Worm (Caenorhabditis elegans) whole organism, late embryonic: ENCODE data around the gene npr-40.

ENCODE experiments used
- C08G9.2 ChIP-seq: sonication (generic microtip); optimal IDR thresholded peaks from 2 replicates; lab custom pipeline; 2016; ENCODE audit warnings: mild to moderate bottlenecking, missing genetic modification characterization, moderate library complexity, missing compliant biosample characterization
- K02D7.2 ChIP-seq: sonication (generic microtip); optimal IDR thresholded peaks from 2 replicates; lab custom pipeline; 2017; ENCODE audit warnings: mild to moderate bottlenecking, missing genetic modification characterization, missing compliant biosample characterization
- K09A11.1 ChIP-seq: sonication (generic microtip); optimal IDR thresholded peaks from 2 replicates; lab custom pipeline; 2017; ENCODE audit warnings: antibody characterized with exemption, mild to moderate bottlenecking, missing genetic modification characterization, missing compliant biosample characterization; ENCODE audit not compliant: insufficient read depth
- ahr-1 ChIP-seq: sonication (generic microtip); optimal IDR thresholded peaks from 2 replicates; lab custom pipeline; 2016; ENCODE audit warnings: missing genetic modification characterization, missing compliant biosample characterization
- ceh-14 ChIP-seq: sonication (generic microtip); optimal IDR thresholded peaks from 2 replicates; lab custom pipeline; 2016; ENCODE audit warnings: missing genotype, missing genetic modification characterization, missing compliant biosample characterization
- ceh-18 ChIP-seq: sonication (generic microtip); optimal IDR thresholded peaks from 2 replicates; lab custom pipeline; 2016; ENCODE audit warnings: missing genetic modification characterization, missing compliant biosample characterization
- ceh-2 ChIP-seq: sonication (generic microtip); optimal IDR thresholded peaks from 2 replicates; lab custom pipeline; 2016; ENCODE audit warnings: missing genotype, missing genetic modification characterization, missing compliant biosample characterization
- ceh-22 ChIP-seq: sonication (generic microtip); optimal IDR thresholded peaks from 2 replicates; lab custom pipeline; 2017; ENCODE audit warnings: missing biosample characterization, missing genetic modification characterization
- ceh-24 ChIP-seq: sonication (generic microtip); optimal IDR thresholded peaks from 2 replicates; lab custom pipeline; 2016; ENCODE audit warnings: mild to moderate bottlenecking, missing genetic modification characterization, missing compliant biosample characterization
- ceh-34 ChIP-seq: sonication (generic microtip); optimal IDR thresholded peaks from 2 replicates; lab custom pipeline; 2016; ENCODE audit warnings: mild to moderate bottlenecking, missing genetic modification characterization, missing compliant biosample characterization
- ceh-45 ChIP-seq: fragments of 200-800 bp; sonication (Bioruptor generic); IDR thresholded peaks from 2 replicates; pipeline ENCODE4 v1.3.6; 2022; ENCODE audit warnings: missing genetic modification reagents, missing genetic modification characterization, missing compliant biosample characterization
- ceh-48 ChIP-seq: sonication (generic microtip); optimal IDR thresholded peaks from 2 replicates; lab custom pipeline; 2016; ENCODE audit warnings: missing genetic modification characterization, inconsistent platforms, missing compliant biosample characterization
- ceh-6 ChIP-seq: fragments of 200-800 bp; sonication (Bioruptor generic); optimal IDR thresholded peaks from 2 replicates; lab custom pipeline; 2018; ENCODE audit warnings: mild to moderate bottlenecking, missing genetic modification characterization, missing compliant biosample characterization
- che-1 ChIP-seq: sonication (generic microtip); optimal IDR thresholded peaks from 2 replicates; lab custom pipeline; 2016; ENCODE audit warnings: mild to moderate bottlenecking, missing genetic modification characterization, missing compliant biosample characterization
- dmd-4 ChIP-seq: sonication (generic microtip); optimal IDR thresholded peaks from 2 replicates; lab custom pipeline; 2016; ENCODE audit warnings: borderline replicate concordance, missing genetic modification characterization, missing compliant biosample characterization
- elt-2 ChIP-seq: sonication (generic microtip); optimal IDR thresholded peaks from 2 replicates; lab custom pipeline; 2016; ENCODE audit warnings: missing genetic modification reagents, missing genetic modification characterization, missing compliant biosample characterization
- elt-4 ChIP-seq: sonication (generic microtip); optimal IDR thresholded peaks from 2 replicates; lab custom pipeline; 2016; ENCODE audit warnings: missing genetic modification characterization, missing compliant biosample characterization
- ets-4 ChIP-seq: sonication (generic microtip); optimal IDR thresholded peaks from 2 replicates; lab custom pipeline; 2016; ENCODE audit warnings: missing genetic modification characterization, missing compliant biosample characterization
- fkh-10 ChIP-seq: fragments of 150-350 bp; optimal IDR thresholded peaks from 2 replicates; lab custom pipeline; 2014; ENCODE audit warnings: missing biosample characterization, missing genetic modification reagents, missing genetic modification characterization
- fkh-6 ChIP-seq: sonication (generic microtip); optimal IDR thresholded peaks from 2 replicates; lab custom pipeline; 2016; ENCODE audit warnings: missing genetic modification characterization, missing compliant biosample characterization
- hlh-15 ChIP-seq: sonication (generic microtip); optimal IDR thresholded peaks from 2 replicates; lab custom pipeline; 2016; ENCODE audit warnings: missing genetic modification characterization, missing compliant biosample characterization
- hlh-30 ChIP-seq: sonication (generic microtip); optimal IDR thresholded peaks from 2 replicates; lab custom pipeline; 2017; ENCODE audit warnings: antibody characterized with exemption, missing genetic modification characterization, missing compliant biosample characterization; ENCODE audit not compliant: insufficient read depth
- hlh-6 ChIP-seq: sonication (generic microtip); optimal IDR thresholded peaks from 2 replicates; lab custom pipeline; 2016; ENCODE audit warnings: missing genotype, missing genetic modification characterization, missing compliant biosample characterization
- hlh-8 ChIP-seq: sonication (generic microtip); optimal IDR thresholded peaks from 2 replicates; lab custom pipeline; 2016; ENCODE audit warnings: missing genotype, missing genetic modification characterization, missing compliant biosample characterization
- lim-6 ChIP-seq: sonication (generic microtip); optimal IDR thresholded peaks from 2 replicates; lab custom pipeline; 2016; ENCODE audit warnings: missing genetic modification characterization, missing compliant biosample characterization
- mec-3 ChIP-seq: sonication (generic microtip); optimal IDR thresholded peaks from 2 replicates; lab custom pipeline; 2016; ENCODE audit warnings: borderline replicate concordance, missing genetic modification characterization, missing compliant biosample characterization
- nfya-1 ChIP-seq: sonication (generic microtip); optimal IDR thresholded peaks from 2 replicates; lab custom pipeline; 2017; ENCODE audit warnings: missing genetic modification characterization, mild to moderate bottlenecking, missing compliant biosample characterization, antibody characterized with exemption, moderate library complexity
- npax-4 ChIP-seq: sonication (generic microtip); optimal IDR thresholded peaks from 2 replicates; lab custom pipeline; 2016; ENCODE audit warnings: missing genetic modification characterization, missing compliant biosample characterization
- pag-3 ChIP-seq: sonication (generic microtip); optimal IDR thresholded peaks from 2 replicates; lab custom pipeline; 2016; ENCODE audit warnings: missing compliant biosample characterization, missing genetic modification characterization, borderline replicate concordance
- pqm-1 ChIP-seq: sonication (generic microtip); optimal IDR thresholded peaks from 2 replicates; lab custom pipeline; 2016; ENCODE audit warnings: missing genetic modification characterization, missing compliant biosample characterization
- ref-2 ChIP-seq: sonication (generic microtip); optimal IDR thresholded peaks from 2 replicates; lab custom pipeline; 2016; ENCODE audit warnings: missing genetic modification characterization, missing compliant biosample characterization
- rnt-1 ChIP-seq: sonication (generic microtip); optimal IDR thresholded peaks from 2 replicates; lab custom pipeline; 2016; ENCODE audit warnings: missing genetic modification characterization, missing compliant biosample characterization
- sdc-2 ChIP-seq: sonication (generic microtip); optimal IDR thresholded peaks from 2 replicates; lab custom pipeline; 2016; ENCODE audit warnings: missing genotype, missing genetic modification characterization, missing compliant biosample characterization
- sox-2 ChIP-seq: fragments of 200-800 bp; sonication (Bioruptor generic); IDR thresholded peaks from 2 replicates; pipeline ENCODE4 v1.3.6; 2022; ENCODE audit warnings: missing genetic modification reagents, missing genetic modification characterization, missing compliant biosample characterization
- sox-4 ChIP-seq: sonication (generic microtip); optimal IDR thresholded peaks from 2 replicates; lab custom pipeline; 2017; ENCODE audit warnings: mild to moderate bottlenecking, missing genetic modification characterization, inconsistent platforms, missing compliant biosample characterization
- syd-9 ChIP-seq: sonication (generic microtip); optimal IDR thresholded peaks from 2 replicates; lab custom pipeline; 2016; ENCODE audit warnings: mild to moderate bottlenecking, missing genetic modification characterization, moderate library complexity, missing compliant biosample characterization
- zip-5 ChIP-seq: sonication (generic microtip); optimal IDR thresholded peaks from 2 replicates; lab custom pipeline; 2016; ENCODE audit warnings: missing genetic modification characterization, missing compliant biosample characterization
- ztf-16 ChIP-seq: sonication (generic microtip); optimal IDR thresholded peaks from 2 replicates; lab custom pipeline; 2017; ENCODE audit warnings: missing genetic modification characterization, missing compliant biosample characterization

npr-40 gene

DNA sequence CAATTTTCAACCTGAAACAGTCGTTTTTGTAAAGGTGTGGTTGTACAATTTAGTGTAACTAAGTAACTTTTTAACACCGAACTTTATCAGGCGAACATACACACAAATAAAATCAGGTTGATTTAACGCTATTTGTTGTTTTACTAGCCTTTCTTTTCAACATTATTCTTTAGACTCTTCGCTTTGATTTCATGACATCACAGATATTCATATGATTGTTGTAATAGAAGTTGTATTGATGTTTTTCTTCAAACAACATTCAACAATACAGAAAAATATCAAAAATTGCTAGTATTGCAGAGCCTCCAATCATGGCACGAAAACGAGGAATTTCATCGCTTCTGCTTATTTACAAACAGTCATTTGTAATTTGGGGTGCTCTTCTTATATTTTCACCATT lies 23.8 kb upstream of the npr-40 start, which contains the start of gene nac-1:
Gene nac-1, plus strand, starts transcription at position 301 of the 400 bp plus-strand sequence.
- TF ChIP-seq nfya-1 (tag; lab: Kevin White, UChicago) (no peak), npax-4 (no peak), ceh-24 (tag; lab: Kevin White, UChicago) (no peak), syd-9 (tag; lab: Kevin White, UChicago) (no peak), ceh-2 (tag; lab: Kevin White, UChicago) (no peak), ceh-18 (tag; lab: Kevin White, UChicago) (no peak)

DNA sequence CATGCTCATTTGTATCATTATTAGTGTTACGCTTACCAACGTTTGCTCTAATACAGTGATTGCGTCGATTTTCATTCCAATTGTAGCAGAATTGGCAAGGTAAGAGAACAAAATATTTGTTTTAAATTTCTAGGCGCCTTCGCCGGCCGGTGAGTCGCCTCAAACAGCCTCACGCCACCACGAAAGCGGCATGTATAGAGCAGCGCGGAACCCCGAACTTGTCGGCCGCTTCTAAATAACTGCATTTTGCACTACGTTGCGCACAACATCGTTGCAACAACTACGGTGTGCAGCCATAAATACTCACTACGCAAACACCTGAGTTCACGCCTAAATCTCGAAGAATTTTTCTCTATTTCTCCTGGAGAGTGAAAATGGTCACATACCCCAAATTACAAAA lies 21.4 kb upstream of the npr-40 start:
- no peak for TF ChIP-seq che-1 (tag; lab: Kevin White, UChicago)
- no peak for TF ChIP-seq K02D7.2
- TF ChIP-seq ets-4 (tag; lab: Kevin White, UChicago): no peak
- TF ChIP-seq ceh-22 (tag; lab: Kevin White, UChicago): no peak
- TF ChIP-seq pqm-1 (tag; lab: Kevin White, UChicago): no peak
- TF ChIP-seq hlh-30 (tag; lab: Kevin White, UChicago): no peak
- TF ChIP-seq lim-6 (tag; lab: Kevin White, UChicago): no peak
- TF ChIP-seq ceh-45 (GFP tag; lab: Robert Waterston, UW): no peak
- no peak for TF ChIP-seq zip-5 (tag; lab: Kevin White, UChicago)
- no peak for TF ChIP-seq ceh-6
- no peak for TF ChIP-seq hlh-6
- TF ChIP-seq sdc-2: no peak
- TF ChIP-seq fkh-10: no peak
- no peak for TF ChIP-seq elt-2
- TF ChIP-seq mec-3 (tag; lab: Kevin White, UChicago): no peak
- no peak for TF ChIP-seq fkh-6 (tag; lab: Kevin White, UChicago)
- TF ChIP-seq C08G9.2 (tag; lab: Kevin White, UChicago): no peak
- TF ChIP-seq elt-4 (tag; lab: Kevin White, UChicago): no peak
- no peak for TF ChIP-seq hlh-8 (tag; lab: Kevin White, UChicago)
- TF ChIP-seq, all 69 proteins: peak for 0

DNA sequence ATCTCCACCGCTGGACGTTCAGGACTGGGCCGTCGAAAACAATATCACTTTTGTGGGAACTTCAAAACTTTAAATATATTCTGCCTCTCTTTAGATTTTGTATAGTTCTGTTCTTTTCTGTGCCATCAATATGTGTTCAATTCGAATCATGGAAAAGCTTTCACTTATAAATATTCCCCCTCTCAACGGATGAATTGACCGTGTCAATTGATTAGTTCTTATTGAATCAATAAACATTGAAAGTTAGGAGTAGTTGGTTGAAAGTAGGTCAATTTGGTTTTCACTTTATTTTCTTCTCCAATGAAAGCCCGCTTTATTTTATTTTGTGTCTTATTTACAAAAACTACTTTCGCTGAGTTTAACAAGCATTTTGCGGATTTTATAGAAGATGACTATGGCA lies 20.4 kb upstream of the npr-40 start, which contains the start of gene lips-8:
Gene lips-8, plus strand, starts transcription at position 301 of the 400 bp plus-strand sequence.
- no peak for TF ChIP-seq ceh-14 (tag; lab: Kevin White, UChicago)
- TF ChIP-seq sox-2: no peak
- no peak for TF ChIP-seq K02D7.2
- no peak for TF ChIP-seq ceh-48 (tag; lab: Kevin White, UChicago)
- no peak for TF ChIP-seq pag-3 (tag; lab: Kevin White, UChicago)
- no peak for TF ChIP-seq ztf-16 (tag; lab: Kevin White, UChicago)
- no peak for TF ChIP-seq sox-4 (tag; lab: Kevin White, UChicago)
- TF ChIP-seq ceh-34 (tag; lab: Kevin White, UChicago): no peak
- no peak for TF ChIP-seq ref-2
- no peak for TF ChIP-seq hlh-8 (tag; lab: Kevin White, UChicago)
- TF ChIP-seq hlh-15 (tag; lab: Kevin White, UChicago): no peak
- TF ChIP-seq K09A11.1: no peak
- TF ChIP-seq sdc-2: no peak
- TF ChIP-seq rnt-1 (tag; lab: Kevin White, UChicago): no peak
- no peak for TF ChIP-seq dmd-4 (tag; lab: Kevin White, UChicago)
- no peak for TF ChIP-seq C08G9.2 (tag; lab: Kevin White, UChicago)
- TF ChIP-seq ahr-1: no peak

DNA sequence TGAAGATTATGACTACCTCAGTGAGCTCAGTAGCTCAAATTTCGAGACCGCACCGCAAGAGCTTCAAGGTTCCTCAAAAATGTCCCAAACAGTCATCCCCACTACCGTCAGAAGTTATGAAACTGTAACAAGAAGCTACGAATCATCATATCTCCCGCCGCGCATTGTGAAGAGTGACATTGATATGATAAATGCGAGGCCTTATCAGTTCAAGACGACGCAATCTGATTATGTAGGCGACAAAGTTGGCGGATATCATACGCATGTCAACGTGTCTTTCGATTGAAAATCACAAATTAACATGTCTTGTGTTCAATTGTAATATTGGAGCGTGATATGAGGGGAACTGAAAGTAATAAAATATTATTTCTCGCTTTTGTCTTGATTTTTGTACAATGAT lies 18.2 kb upstream of the npr-40 start:
- TF ChIP-seq elt-2 (peak; percentile 41), lim-6 (tag; lab: Kevin White, UChicago) (no peak)
